Fruit fly (Drosophila melanogaster): Measurements from ENCODE around the gene CG34163.

DNA sequence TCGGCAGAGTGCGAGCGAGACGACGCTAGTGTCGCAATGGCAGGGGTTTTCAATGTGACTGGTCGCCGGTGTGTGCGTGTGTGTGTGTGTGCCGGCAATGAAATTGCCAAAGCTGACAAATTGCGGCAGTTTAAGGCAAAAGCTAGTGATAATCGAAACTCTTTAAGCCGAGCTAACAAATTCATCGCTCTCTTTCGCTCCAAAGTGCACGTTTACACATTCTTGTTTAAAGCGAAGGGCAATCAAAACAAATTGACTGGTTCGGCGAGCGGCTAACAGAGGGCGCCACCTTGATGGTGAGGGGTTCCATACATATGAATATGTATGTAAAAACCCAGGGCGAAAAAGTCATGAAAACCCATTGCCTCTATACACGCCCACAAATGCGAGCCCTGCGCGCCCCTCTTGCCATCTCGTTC lies 15.7 kb downstream of the CG34163 start:
- TF ChIP-seq CG8478 (optimal IDR thresholded peaks at IDR 0.05) (no peak), CTCF (optimal IDR thresholded peaks at IDR 0.05) (peak; percentile 88 to 97)
